Worm (Caenorhabditis elegans) whole organism, L2 larva: ENCODE data around the gene ZK892.5.

ENCODE experiments used
- C34F6.9 ChIP-seq: fragments of 150-350 bp; optimal IDR thresholded peaks from 2 replicates; lab custom pipeline; 2014; ENCODE audit warnings: missing biosample characterization, missing genetic modification characterization
- F13H6.1 ChIP-seq: sonication (generic microtip); optimal IDR thresholded peaks from 2 replicates; lab custom pipeline; 2016; ENCODE audit warnings: missing genetic modification characterization, missing compliant biosample characterization
- R02D3.7 ChIP-seq: fragments of 150-350 bp; optimal IDR thresholded peaks from 2 replicates; lab custom pipeline; 2014; ENCODE audit warnings: missing biosample characterization, missing genetic modification characterization
- Y55F3AM.14 ChIP-seq: fragments of 200-800 bp; sonication (Bioruptor generic); optimal IDR thresholded peaks from 2 replicates; lab custom pipeline; 2018; ENCODE audit warnings: mild to moderate bottlenecking, missing genetic modification characterization, missing compliant biosample characterization
- ZK546.5 ChIP-seq: sonication (generic microtip); optimal IDR thresholded peaks from 2 replicates; lab custom pipeline; 2017; ENCODE audit warnings: missing biosample characterization, missing genetic modification characterization
- alr-1 ChIP-seq: fragments of 150-350 bp; optimal IDR thresholded peaks from 2 replicates; lab custom pipeline; 2014; ENCODE audit warnings: missing biosample characterization, missing genetic modification characterization
- aly-2 ChIP-seq: fragments of 150-350 bp; optimal IDR thresholded peaks from 2 replicates; lab custom pipeline; 2014; ENCODE audit warnings: missing biosample characterization, missing genetic modification characterization
- ama-1 ChIP-seq: fragments of 150-350 bp; optimal IDR thresholded peaks from 2 replicates; lab custom pipeline; 2018; ENCODE audit warnings: inconsistent platforms
- blmp-1 ChIP-seq: sonication (generic microtip); optimal IDR thresholded peaks from 2 replicates; lab custom pipeline; 2017; ENCODE audit warnings: missing genetic modification characterization, mild to moderate bottlenecking, missing compliant biosample characterization, antibody characterized with exemption, moderate library complexity; ENCODE audit not compliant: insufficient read depth
- crh-2 ChIP-seq: sonication (generic microtip); optimal IDR thresholded peaks from 2 replicates; lab custom pipeline; 2017; ENCODE audit warnings: missing biosample characterization, missing genetic modification characterization
- dmd-4 ChIP-seq: sonication (generic microtip); optimal IDR thresholded peaks from 2 replicates; lab custom pipeline; 2017; ENCODE audit warnings: missing biosample characterization, missing genetic modification characterization
- egl-27 ChIP-seq: sonication (generic microtip); optimal IDR thresholded peaks from 3 replicates; lab custom pipeline; 2017; ENCODE audit warnings: missing biosample characterization, missing genetic modification reagents, missing genetic modification characterization
- elt-1 ChIP-seq: fragments of 150-350 bp; optimal IDR thresholded peaks from 2 replicates; lab custom pipeline; 2014; ENCODE audit warnings: missing biosample characterization, missing genetic modification characterization
- elt-3 ChIP-seq: sonication (generic microtip); optimal IDR thresholded peaks from 2 replicates; lab custom pipeline; 2017; ENCODE audit warnings: missing biosample characterization, missing genetic modification characterization
- fos-1 ChIP-seq: fragments of 150-350 bp; optimal IDR thresholded peaks from 2 replicates; lab custom pipeline; 2014; ENCODE audit warnings: missing biosample characterization, missing genetic modification characterization
- gmeb-1 ChIP-seq: fragments of 150-350 bp; optimal IDR thresholded peaks from 2 replicates; lab custom pipeline; 2014; ENCODE audit warnings: missing biosample characterization, missing genetic modification characterization
- lin-11 ChIP-seq: fragments of 150-350 bp; sonication (generic microtip); optimal IDR thresholded peaks from 2 replicates; lab custom pipeline; 2014; ENCODE audit warnings: missing biosample characterization, missing genetic modification characterization, inconsistent platforms, mixed read lengths
- lin-13 ChIP-seq: fragments of 150-350 bp; optimal IDR thresholded peaks from 2 replicates; lab custom pipeline; 2014; ENCODE audit warnings: missing biosample characterization, missing genetic modification reagents, missing genetic modification characterization
- lin-39 ChIP-seq: fragments of 150-350 bp; optimal IDR thresholded peaks from 2 replicates; lab custom pipeline; 2014; ENCODE audit warnings: missing biosample characterization, missing genetic modification reagents, missing genetic modification characterization
- lsy-2 ChIP-seq, 2 experiments: fragments of 150-350 bp in 1 of 2; sonication (generic microtip) in 1 of 2; optimal IDR thresholded peaks; 2 replicates each; lab custom pipeline; 2014 to 2017; ENCODE audit warnings: missing biosample characterization in 2 of 2, missing genetic modification characterization in 2 of 2
- mbf-1 ChIP-seq: sonication (generic microtip); optimal IDR thresholded peaks from 2 replicates; lab custom pipeline; 2017; ENCODE audit warnings: missing biosample characterization, missing genetic modification characterization
- mdl-1 ChIP-seq, 2 experiments: fragments of 150-350 bp in 1 of 2; sonication (generic microtip) in 1 of 2; optimal IDR thresholded peaks; 2 replicates each; lab custom pipeline; 2017; ENCODE audit warnings: missing biosample characterization in 2 of 2, missing genetic modification characterization in 2 of 2
- nhr-129 ChIP-seq: fragments of 150-350 bp; optimal IDR thresholded peaks from 2 replicates; lab custom pipeline; 2014; ENCODE audit warnings: missing biosample characterization, missing genetic modification characterization
- nhr-21 ChIP-seq: fragments of 150-350 bp; optimal IDR thresholded peaks from 2 replicates; lab custom pipeline; 2014; ENCODE audit warnings: missing biosample characterization, missing genetic modification characterization
- nhr-23 ChIP-seq: fragments of 150-350 bp; optimal IDR thresholded peaks from 2 replicates; lab custom pipeline; 2014; ENCODE audit warnings: missing biosample characterization, missing genetic modification reagents, missing genetic modification characterization
- nhr-237 ChIP-seq: fragments of 150-350 bp; optimal IDR thresholded peaks from 2 replicates; lab custom pipeline; 2014; ENCODE audit warnings: missing biosample characterization, missing genetic modification characterization
- nhr-25 ChIP-seq: fragments of 150-350 bp; sonication (generic microtip); optimal IDR thresholded peaks from 3 replicates; lab custom pipeline; 2014; ENCODE audit warnings: missing biosample characterization, missing genetic modification characterization
- nhr-77 ChIP-seq: fragments of 150-350 bp; optimal IDR thresholded peaks from 2 replicates; lab custom pipeline; 2014; ENCODE audit warnings: missing biosample characterization, missing genetic modification characterization
- sem-4 ChIP-seq: fragments of 150-350 bp; optimal IDR thresholded peaks from 2 replicates; lab custom pipeline; 2014; ENCODE audit warnings: missing biosample characterization, missing genetic modification reagents, missing genetic modification characterization
- sma-3 ChIP-seq: sonication (generic microtip); optimal IDR thresholded peaks from 2 replicates; lab custom pipeline; 2016; ENCODE audit warnings: missing genetic modification reagents, missing genetic modification characterization, missing compliant biosample characterization
- sma-9 ChIP-seq, 2 experiments: fragments of 150-350 bp in 1 of 2; sonication (generic microtip) in 1 of 2; optimal IDR thresholded peaks; 2 replicates each; lab custom pipeline; 2014 to 2016; ENCODE audit warnings: missing genetic modification characterization in 2 of 2, mild to moderate bottlenecking in 1 of 2, missing biosample characterization in 1 of 2, missing compliant biosample characterization in 1 of 2, missing genetic modification reagents in 1 of 2, moderate library complexity in 1 of 2
- unc-39 ChIP-seq: fragments of 150-350 bp; optimal IDR thresholded peaks from 2 replicates; lab custom pipeline; 2014; ENCODE audit warnings: missing biosample characterization, missing genetic modification characterization
- unc-55 ChIP-seq: fragments of 150-350 bp; sonication (generic microtip); optimal IDR thresholded peaks from 3 replicates; lab custom pipeline; 2014; ENCODE audit warnings: missing biosample characterization, missing genetic modification reagents, missing genetic modification characterization
- ztf-1 ChIP-seq: fragments of 200-800 bp; sonication (Bioruptor generic); conservative IDR thresholded peaks from 2 replicates; pipeline ENCODE4 v1.3.6; 2022; ENCODE audit warnings: missing genetic modification characterization, missing compliant biosample characterization
- ztf-11 ChIP-seq: sonication (generic microtip); optimal IDR thresholded peaks from 2 replicates; lab custom pipeline; 2017; ENCODE audit warnings: missing biosample characterization, missing genetic modification characterization
- ztf-4 ChIP-seq: fragments of 150-350 bp; optimal IDR thresholded peaks from 2 replicates; lab custom pipeline; 2014; ENCODE audit warnings: missing biosample characterization, missing genetic modification characterization

The ZK892.5 gene

ce11 chrII:10039799-10040198 is 31.8 kb downstream of the ZK892.5 start, which contains the start of gene let-268:
Gene let-268 (minus strand): TSS chrII:10039980.
- TF ChIP-seq elt-3 = no peak
- no peak for TF ChIP-seq lin-39
- no peak for TF ChIP-seq elt-1 (tag; lab: Kevin White, UChicago)
- TF ChIP-seq, all 48 proteins: peak for 0

- no peak for TF ChIP-seq ama-1
- TF ChIP-seq blmp-1 (tag; lab: Kevin White, UChicago) = no peak
- no peak for TF ChIP-seq nhr-237
- TF ChIP-seq, all 48 proteins: peak for 0
These were observed 32.8 kb downstream of the ZK892.5 start, which contains the start of gene ogr-2 for ce11 chrII:10040834-10041233. Gene ogr-2 (plus strand): TSS chrII:10041134.

ce11 chrII:10044961-10045360 is 36.9 kb downstream of the ZK892.5 start, which contains the start of the genes F52H3.11 and bath-38:
Gene F52H3.11 (minus strand): TSS chrII:10045163.
Gene bath-38 (minus strand): TSS chrII:10045270.
- no peak for TF ChIP-seq egl-27 (tag; lab: Kevin White, UChicago)
- TF ChIP-seq nhr-25 (tag; lab: Kevin White, UChicago) = no peak
- TF ChIP-seq lin-11 (tag; lab: Kevin White, UChicago) = no peak
- no peak for TF ChIP-seq nhr-77 (tag; lab: Kevin White, UChicago)
- TF ChIP-seq crh-2 (tag; lab: Kevin White, UChicago) = peak; percentile 31
- TF ChIP-seq lin-13 (GFP tag; lab: Kevin White, UChicago) = peak; percentile 35
- no peak for TF ChIP-seq nhr-21 (tag; lab: Kevin White, UChicago)
- peak; percentile 71 for TF ChIP-seq unc-55 (GFP tag; lab: Kevin White, UChicago)
- TF ChIP-seq C34F6.9 = peak; percentile 68
- TF ChIP-seq unc-39 = no peak
- no peak for TF ChIP-seq mdl-1 (tag; optimal IDR thresholded peaks at IDR 0.05; lab: Kevin White, UChicago)
- TF ChIP-seq dmd-4 (tag; lab: Kevin White, UChicago) = no peak
- TF ChIP-seq elt-1 (tag; lab: Kevin White, UChicago) = no peak
- TF ChIP-seq lsy-2 (tag; optimal IDR thresholded peaks at IDR 0.05; lab: Kevin White, UChicago) = peak in 1 of 2 experiments; percentile 62
- TF ChIP-seq gmeb-1 = no peak
- TF ChIP-seq aly-2 (tag; lab: Kevin White, UChicago) = no peak
- no peak for TF ChIP-seq ztf-11 (tag; lab: Kevin White, UChicago)
- TF ChIP-seq sem-4 = no peak
- no peak for TF ChIP-seq Y55F3AM.14 (GFP tag; lab: Kevin White, UChicago)
- peak; percentile 71 for TF ChIP-seq nhr-129 (tag; lab: Kevin White, UChicago)

ce11 chrII:10045670-10046069 is 37.7 kb downstream of the ZK892.5 start:
- TF ChIP-seq ama-1 (no peak), dmd-4 (tag; lab: Kevin White, UChicago) (no peak), ztf-4 (tag; lab: Kevin White, UChicago) (no peak), sma-9 (GFP tag; optimal IDR thresholded peaks at IDR 0.05; lab: Kevin White, UChicago) (no peak), sma-9 (tag; optimal IDR thresholded peaks at IDR 0.05; lab: Kevin White, UChicago) (no peak), unc-55 (GFP tag; lab: Kevin White, UChicago) (no peak), mbf-1 (tag; lab: Kevin White, UChicago) (no peak), C34F6.9 (no peak), crh-2 (tag; lab: Kevin White, UChicago) (no peak), gmeb-1 (no peak), sma-3 (GFP tag; lab: Kevin White, UChicago) (no peak), lin-39 (no peak), blmp-1 (tag; lab: Kevin White, UChicago) (no peak), nhr-77 (tag; lab: Kevin White, UChicago) (no peak), elt-1 (tag; lab: Kevin White, UChicago) (no peak), nhr-25 (tag; lab: Kevin White, UChicago) (no peak), nhr-237 (no peak), lin-11 (tag; lab: Kevin White, UChicago) (no peak), ztf-1 (GFP tag; lab: Robert Waterston, UW) (no peak), alr-1 (tag; lab: Kevin White, UChicago) (no peak), mdl-1 (tag; optimal IDR thresholded peaks at IDR 0.05; lab: Kevin White, UChicago) (no peak)

ce11 chrII:10048568-10048967 is 40.6 kb downstream of the ZK892.5 start, which contains the start of gene flp-4:
Gene flp-4 (plus strand): TSS chrII:10048868.
- TF ChIP-seq sma-3 (GFP tag; lab: Kevin White, UChicago) (no peak), fos-1 (tag; lab: Kevin White, UChicago) (no peak), F13H6.1 (tag; lab: Kevin White, UChicago) (no peak), R02D3.7 (tag; lab: Kevin White, UChicago) (no peak), nhr-21 (tag; lab: Kevin White, UChicago) (no peak), nhr-23 (tag; lab: Kevin White, UChicago) (no peak), blmp-1 (tag; lab: Kevin White, UChicago) (no peak), ZK546.5 (tag; lab: Kevin White, UChicago) (no peak), unc-39 (no peak), elt-3 (no peak)
